Worm (Caenorhabditis elegans): ENCODE data around the gene elb-1.

- TF ChIP-seq pes-1 (GFP tag; IDR thresholded peaks at IDR 0.05) (no peak), ama-1 (optimal IDR thresholded peaks at IDR 0.05) (no peak), aly-1 (tag; optimal IDR thresholded peaks at IDR 0.05) (no peak), ets-7 (tag; optimal IDR thresholded peaks at IDR 0.05) (no peak), tbx-37 (GFP tag; conservative IDR thresholded peaks at IDR 0.05) (no peak), tbx-11 (GFP tag; IDR thresholded peaks at IDR 0.05) (no peak), flt-1 (GFP tag; IDR thresholded peaks at IDR 0.05) (no peak), hmg-4 (GFP tag; optimal IDR thresholded peaks at IDR 0.05) (no peak), tra-4 (tag; optimal IDR thresholded peaks at IDR 0.05) (no peak), hmbx-1 (tag; optimal IDR thresholded peaks at IDR 0.05) (no peak), sea-1 (GFP tag; conservative IDR thresholded peaks at IDR 0.05) (no peak), ceh-13 (GFP tag; optimal IDR thresholded peaks at IDR 0.05) (no peak), F13C5.2 (tag; optimal IDR thresholded peaks at IDR 0.05) (no peak), hnd-1 (tag; optimal IDR thresholded peaks at IDR 0.05) (no peak)
These were observed 26.9 kb downstream of the elb-1 start for ce11 chrIII:11692380-11692779.
